Worm (Caenorhabditis elegans) whole organism, young adult: Measurements from ENCODE around the gene M106.8.

Experiments used
- B0035.1 ChIP-seq: sonication (generic microtip); optimal IDR thresholded peaks from 2 replicates; lab custom pipeline; 2016; ENCODE audit warnings: missing genetic modification characterization, mild to moderate bottlenecking, missing compliant biosample characterization, missing genotype, missing genetic modification reagents
- B0261.1 ChIP-seq: sonication (generic microtip); optimal IDR thresholded peaks from 2 replicates; lab custom pipeline; 2016; ENCODE audit warnings: mild to moderate bottlenecking, missing genetic modification characterization, moderate library complexity, missing compliant biosample characterization
- C17E4.6 ChIP-seq: fragments of 200-800 bp; sonication (Bioruptor generic); IDR thresholded peaks from 2 replicates; pipeline ENCODE4 v1.3.6; 2022; ENCODE audit warnings: missing genetic modification reagents, missing genetic modification characterization, missing compliant biosample characterization
- F37B4.10 ChIP-seq: fragments of 200-800 bp; sonication (Bioruptor generic); IDR thresholded peaks from 2 replicates; pipeline ENCODE4 v1.3.6; 2022; ENCODE audit warnings: missing genetic modification characterization, missing compliant biosample characterization
- F39B2.1 ChIP-seq: fragments of 200-800 bp; sonication (Bioruptor generic); IDR thresholded peaks from 2 replicates; pipeline ENCODE4 v1.3.6; 2022; ENCODE audit warnings: missing genetic modification reagents, missing genetic modification characterization, missing compliant biosample characterization
- F49E8.2 ChIP-seq: sonication (generic microtip); optimal IDR thresholded peaks from 3 replicates; lab custom pipeline; 2017; ENCODE audit warnings: missing genetic modification characterization, mild to moderate bottlenecking, missing compliant biosample characterization, antibody characterized with exemption, moderate library complexity; ENCODE audit not compliant: insufficient read depth
- F52B5.7 ChIP-seq: sonication (generic microtip); optimal IDR thresholded peaks from 2 replicates; lab custom pipeline; 2016; ENCODE audit warnings: mild to moderate bottlenecking, missing genetic modification characterization, missing compliant biosample characterization
- F55B11.4 ChIP-seq: sonication (generic microtip); optimal IDR thresholded peaks from 2 replicates; lab custom pipeline; 2016; ENCODE audit warnings: missing compliant biosample characterization, missing genetic modification characterization, borderline replicate concordance; ENCODE audit not compliant: insufficient read depth
- F57A8.1 ChIP-seq: fragments of 200-800 bp; sonication (Bioruptor generic); optimal IDR thresholded peaks from 2 replicates; lab custom pipeline; 2018; ENCODE audit warnings: mild to moderate bottlenecking, missing genetic modification characterization, moderate library complexity, missing compliant biosample characterization
- K11D2.4 ChIP-seq: fragments of 200-800 bp; sonication (Bioruptor generic); IDR thresholded peaks from 2 replicates; pipeline ENCODE4 v1.3.6; 2022; ENCODE audit warnings: missing genetic modification reagents, missing genetic modification characterization, missing compliant biosample characterization
- T07F8.4 ChIP-seq: sonication (generic microtip); optimal IDR thresholded peaks from 2 replicates; lab custom pipeline; 2016; ENCODE audit warnings: mild to moderate bottlenecking, missing genetic modification characterization, moderate library complexity, missing compliant biosample characterization
- T26A5.8 ChIP-seq: sonication (generic microtip); optimal IDR thresholded peaks from 2 replicates; lab custom pipeline; 2016; ENCODE audit warnings: missing genetic modification characterization, missing compliant biosample characterization
- Y56A3A.18 ChIP-seq: fragments of 200-800 bp; sonication (Bioruptor generic); IDR thresholded peaks from 2 replicates; pipeline ENCODE4 v1.3.6; 2022; ENCODE audit warnings: missing genetic modification reagents, missing genetic modification characterization, missing compliant biosample characterization
- Y79H2A.3 ChIP-seq: fragments of 200-800 bp; sonication (Bioruptor generic); conservative IDR thresholded peaks from 2 replicates; pipeline ENCODE4 v1.3.6; 2022; ENCODE audit warnings: missing genetic modification reagents, missing genetic modification characterization, missing compliant biosample characterization
- Y95B8A.8 ChIP-seq: fragments of 200-800 bp; sonication (Bioruptor generic); IDR thresholded peaks from 2 replicates; pipeline ENCODE4 v1.3.6; 2022; ENCODE audit warnings: missing genetic modification reagents, missing genetic modification characterization, missing compliant biosample characterization
- akir-1 ChIP-seq: fragments of 200-800 bp; sonication (Bioruptor generic); optimal IDR thresholded peaks from 2 replicates; lab custom pipeline; 2018; ENCODE audit warnings: mild to moderate bottlenecking, missing genetic modification characterization, moderate library complexity, missing compliant biosample characterization
- atf-7 ChIP-seq: sonication (generic microtip); optimal IDR thresholded peaks from 2 replicates; lab custom pipeline; 2017; ENCODE audit warnings: mild to moderate bottlenecking, missing genetic modification characterization, missing compliant biosample characterization
- athp-1 ChIP-seq: sonication (generic microtip); optimal IDR thresholded peaks from 2 replicates; lab custom pipeline; 2017; ENCODE audit warnings: mild to moderate bottlenecking, missing genetic modification characterization, missing compliant biosample characterization
- attf-5 ChIP-seq: fragments of 200-800 bp; sonication (Bioruptor generic); optimal IDR thresholded peaks from 2 replicates; lab custom pipeline; 2018; ENCODE audit warnings: mild to moderate bottlenecking, missing genetic modification characterization, missing compliant biosample characterization
- bed-1 ChIP-seq: fragments of 200-800 bp; sonication (Bioruptor generic); IDR thresholded peaks from 2 replicates; pipeline ENCODE4 v1.3.6; 2022; ENCODE audit warnings: missing genetic modification reagents, missing genetic modification characterization, missing compliant biosample characterization
- ccch-3 ChIP-seq: fragments of 200-800 bp; sonication (Bioruptor generic); optimal IDR thresholded peaks from 2 replicates; lab custom pipeline; 2018; ENCODE audit warnings: mild to moderate bottlenecking, missing genetic modification characterization, missing compliant biosample characterization
- dox-1 ChIP-seq: fragments of 200-800 bp; sonication (Bioruptor generic); IDR thresholded peaks from 2 replicates; pipeline ENCODE4 v1.3.6; 2022; ENCODE audit warnings: missing genetic modification reagents, missing genetic modification characterization, missing compliant biosample characterization
- dpff-1 ChIP-seq: sonication (generic microtip); optimal IDR thresholded peaks from 2 replicates; lab custom pipeline; 2017; ENCODE audit warnings: mild to moderate bottlenecking, missing genetic modification characterization, missing compliant biosample characterization
- efl-1 ChIP-seq: fragments of 150-350 bp; optimal IDR thresholded peaks from 2 replicates; lab custom pipeline; 2014; ENCODE audit warnings: missing biosample characterization, missing genetic modification reagents, missing genetic modification characterization
- egrh-3 ChIP-seq: fragments of 200-800 bp; sonication (Bioruptor generic); IDR thresholded peaks from 2 replicates; pipeline ENCODE4 v1.3.6; 2022; ENCODE audit warnings: missing genetic modification reagents, missing genetic modification characterization, missing compliant biosample characterization
- him-1 ChIP-seq: sonication (generic microtip); optimal IDR thresholded peaks from 2 replicates; lab custom pipeline; 2016; ENCODE audit warnings: missing genotype, missing genetic modification reagents, missing genetic modification characterization, missing compliant biosample characterization
- hlh-12 ChIP-seq: sonication (generic microtip); optimal IDR thresholded peaks from 2 replicates; lab custom pipeline; 2016; ENCODE audit warnings: missing genetic modification characterization, missing compliant biosample characterization
- hmg-1.2 ChIP-seq: fragments of 200-800 bp; sonication (Bioruptor generic); IDR thresholded peaks from 2 replicates; pipeline ENCODE4 v1.3.6; 2022; ENCODE audit warnings: missing genetic modification reagents, missing genetic modification characterization, missing compliant biosample characterization
- hmg-20 ChIP-seq: fragments of 200-800 bp; sonication (Bioruptor generic); IDR thresholded peaks from 2 replicates; pipeline ENCODE4 v1.3.6; 2022; ENCODE audit warnings: missing genetic modification reagents, missing genetic modification characterization, missing compliant biosample characterization
- hrde-1 ChIP-seq: sonication (generic microtip); optimal IDR thresholded peaks from 2 replicates; lab custom pipeline; 2016; ENCODE audit warnings: missing genetic modification characterization, mild to moderate bottlenecking, missing compliant biosample characterization, moderate library complexity, missing genotype, missing genetic modification reagents, borderline replicate concordance
- let-607 ChIP-seq, 2 experiments: fragments of 200-800 bp in 1 of 2; sonication (Bioruptor generic) in 1 of 2; sonication (generic microtip) in 1 of 2; optimal IDR thresholded peaks; 2 replicates each; lab custom pipeline; 2016 to 2018; ENCODE audit warnings: mild to moderate bottlenecking in 2 of 2, missing compliant biosample characterization in 2 of 2, missing genetic modification characterization in 2 of 2, moderate library complexity in 2 of 2, missing genotype in 1 of 2
- lin-54 ChIP-seq: fragments of 200-800 bp; sonication (Bioruptor generic); optimal IDR thresholded peaks from 2 replicates; lab custom pipeline; 2018; ENCODE audit warnings: mild to moderate bottlenecking, missing genetic modification characterization, missing compliant biosample characterization
- madf-6 ChIP-seq: fragments of 200-800 bp; sonication (Bioruptor generic); IDR thresholded peaks from 2 replicates; pipeline ENCODE4 v1.3.6; 2022; ENCODE audit warnings: missing genetic modification reagents, missing genetic modification characterization, missing compliant biosample characterization
- mes-4 ChIP-seq: sonication (generic microtip); optimal IDR thresholded peaks from 2 replicates; lab custom pipeline; 2016; ENCODE audit warnings: missing genotype, missing genetic modification characterization, missing compliant biosample characterization
- nfya-1 ChIP-seq: sonication (generic microtip); optimal IDR thresholded peaks from 2 replicates; lab custom pipeline; 2017; ENCODE audit warnings: antibody characterized with exemption, missing compliant biosample characterization, missing genetic modification characterization, borderline replicate concordance; ENCODE audit not compliant: insufficient read depth
- nfyb-1 ChIP-seq: fragments of 200-800 bp; sonication (Bioruptor generic); IDR thresholded peaks from 2 replicates; pipeline ENCODE4 v1.3.6; 2022; ENCODE audit warnings: missing genetic modification reagents, missing genetic modification characterization, missing compliant biosample characterization
- nhr-120 ChIP-seq: fragments of 200-800 bp; sonication (Bioruptor generic); IDR thresholded peaks from 2 replicates; pipeline ENCODE4 v1.3.6; 2022; ENCODE audit warnings: missing genetic modification characterization, missing compliant biosample characterization
- nhr-179 ChIP-seq: sonication (generic microtip); optimal IDR thresholded peaks from 2 replicates; lab custom pipeline; 2016; ENCODE audit warnings: mild to moderate bottlenecking, missing genetic modification characterization, missing compliant biosample characterization
- nhr-27 ChIP-seq: fragments of 200-800 bp; sonication (Bioruptor generic); optimal IDR thresholded peaks from 2 replicates; lab custom pipeline; 2018; ENCODE audit warnings: mild to moderate bottlenecking, missing genetic modification characterization, moderate library complexity, missing compliant biosample characterization
- pbrm-1 ChIP-seq: fragments of 200-800 bp; sonication (Bioruptor generic); IDR thresholded peaks from 2 replicates; pipeline ENCODE4 v1.3.6; 2022; ENCODE audit warnings: missing genetic modification reagents, missing genetic modification characterization, missing compliant biosample characterization
- sdz-38 ChIP-seq: sonication (generic microtip); optimal IDR thresholded peaks from 2 replicates; lab custom pipeline; 2016; ENCODE audit warnings: missing genotype, missing genetic modification characterization, missing compliant biosample characterization
- sea-2 ChIP-seq: fragments of 200-800 bp; sonication (Bioruptor generic); IDR thresholded peaks from 2 replicates; pipeline ENCODE4 v1.3.6; 2022; ENCODE audit warnings: missing genetic modification characterization, missing compliant biosample characterization
- snpc-1.3 ChIP-seq: sonication (generic microtip); optimal IDR thresholded peaks from 2 replicates; lab custom pipeline; 2017; ENCODE audit warnings: missing genetic modification characterization, mild to moderate bottlenecking, missing compliant biosample characterization, antibody characterized with exemption, moderate library complexity, missing genotype, missing genetic modification reagents; ENCODE audit not compliant: insufficient read depth
- somi-1 ChIP-seq: fragments of 200-800 bp; sonication (Bioruptor generic); optimal IDR thresholded peaks from 2 replicates; lab custom pipeline; 2018; ENCODE audit warnings: mild to moderate bottlenecking, missing genetic modification characterization, missing compliant biosample characterization
- unc-130 ChIP-seq: sonication (generic microtip); optimal IDR thresholded peaks from 2 replicates; lab custom pipeline; 2016; ENCODE audit warnings: missing genetic modification reagents, missing genetic modification characterization, missing compliant biosample characterization
- zim-3 ChIP-seq: sonication (generic microtip); optimal IDR thresholded peaks from 2 replicates; lab custom pipeline; 2017; ENCODE audit warnings: mild to moderate bottlenecking, missing genetic modification characterization, moderate library complexity, missing compliant biosample characterization
- ztf-22 ChIP-seq: fragments of 200-800 bp; sonication (Bioruptor generic); optimal IDR thresholded peaks from 2 replicates; lab custom pipeline; 2018; ENCODE audit warnings: mild to moderate bottlenecking, missing genetic modification characterization, moderate library complexity, missing compliant biosample characterization
- ztf-26 ChIP-seq: sonication (generic microtip); optimal IDR thresholded peaks from 2 replicates; lab custom pipeline; 2017; ENCODE audit warnings: missing genetic modification characterization, missing compliant biosample characterization

Gene M106.8

DNA sequence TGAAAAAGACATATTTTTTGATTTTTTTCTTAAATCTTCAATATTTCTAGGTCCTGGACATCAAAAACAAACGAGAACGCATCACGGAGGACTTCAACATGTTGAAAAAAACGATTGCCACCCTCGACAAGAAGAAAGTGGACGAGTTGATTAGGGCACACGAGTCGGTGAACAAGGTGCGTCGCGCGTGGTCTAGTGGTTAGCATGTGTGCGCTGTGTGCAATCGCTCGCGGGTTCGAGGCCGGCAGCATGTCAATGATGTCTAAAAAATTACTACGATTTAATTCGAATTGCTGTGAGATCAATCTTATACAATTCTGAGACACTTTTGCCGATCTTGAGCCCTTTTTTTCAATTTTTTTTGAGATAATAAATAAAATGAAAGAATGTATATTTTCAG, 3.4 kb downstream of the M106.8 start (continued):
- TF ChIP-seq akir-1 = peak; percentile 65
- peak; percentile 63 for TF ChIP-seq somi-1
- peak; percentile 79 for TF ChIP-seq ztf-26 (tag; lab: Kevin White, UChicago)
- TF ChIP-seq zim-3 (tag; lab: Kevin White, UChicago) = peak; percentile 90
- peak; percentile 94 for TF ChIP-seq B0261.1 (tag; lab: Kevin White, UChicago)
- no peak for TF ChIP-seq F39B2.1 (GFP tag; lab: Robert Waterston, UW)
- TF ChIP-seq hmg-20 (GFP tag; lab: Robert Waterston, UW) = peak; percentile 70; the same call in 1 of the 2 replicates
- no peak for TF ChIP-seq sdz-38
- TF ChIP-seq F57A8.1 (GFP tag; lab: Kevin White, UChicago) = peak; percentile 69
- peak; percentile 86 for TF ChIP-seq snpc-1.3 (tag; lab: Kevin White, UChicago)
- TF ChIP-seq Y95B8A.8 (GFP tag; lab: Robert Waterston, UW) = peak; percentile 78; the same call in 1 of the 2 replicates
- peak; percentile 34 for TF ChIP-seq F49E8.2
- TF ChIP-seq ztf-22 = no peak
- peak; percentile 88 for TF ChIP-seq dox-1
- TF ChIP-seq nhr-120 (GFP tag; lab: Robert Waterston, UW) = peak; percentile 71; the same call in 1 of the 2 replicates
- peak; percentile 81 for TF ChIP-seq lin-54 (GFP tag; lab: Kevin White, UChicago)
- peak; percentile 76 for TF ChIP-seq C17E4.6
- peak; percentile 82 for TF ChIP-seq mes-4 (tag; lab: Kevin White, UChicago)
- no peak for TF ChIP-seq nfya-1 (tag; lab: Kevin White, UChicago)
- 0 out of 2 replicates have a peak, but pooled peaks have one; percentile 29 for TF ChIP-seq Y79H2A.3 (GFP tag; lab: Robert Waterston, UW)
- TF ChIP-seq hrde-1 (tag; lab: Kevin White, UChicago) = peak; percentile 81
- TF ChIP-seq efl-1 (GFP tag; lab: Kevin White, UChicago) = peak; percentile 30
- TF ChIP-seq pbrm-1 (GFP tag; lab: Robert Waterston, UW) = peak; percentile 49; the same call in 1 of the 2 replicates
- peak; percentile 75 for TF ChIP-seq T07F8.4 (tag; lab: Kevin White, UChicago)
- no peak for TF ChIP-seq ccch-3 (GFP tag; lab: Kevin White, UChicago)
- TF ChIP-seq F37B4.10 = no peak
- TF ChIP-seq sea-2 (GFP tag; lab: Robert Waterston, UW) = no peak
- 0 out of 2 replicates have a peak, but pooled peaks have one; percentile 61 for TF ChIP-seq Y56A3A.18 (GFP tag; lab: Robert Waterston, UW)
- no peak for TF ChIP-seq F55B11.4 (tag; lab: Kevin White, UChicago)
- peak; percentile 64; the same call in 1 of the 2 replicates for TF ChIP-seq K11D2.4 (GFP tag; lab: Robert Waterston, UW)
- TF ChIP-seq let-607 (tag; optimal IDR thresholded peaks at IDR 0.05; lab: Kevin White, UChicago) = peak; percentile 13 to 61
- peak; percentile 57 for TF ChIP-seq T26A5.8 (tag; lab: Kevin White, UChicago)
- peak; percentile 92 for TF ChIP-seq athp-1 (tag; lab: Kevin White, UChicago)
- TF ChIP-seq nfyb-1 (GFP tag; lab: Robert Waterston, UW) = peak; percentile 91
- TF ChIP-seq B0035.1 = peak; percentile 48
- TF ChIP-seq nhr-179 = no peak
- no peak for TF ChIP-seq bed-1 (GFP tag; lab: Robert Waterston, UW)
- peak; percentile 10 for TF ChIP-seq unc-130 (GFP tag; lab: Kevin White, UChicago)
- no peak for TF ChIP-seq nhr-27
- peak; percentile 82 for TF ChIP-seq atf-7 (tag; lab: Kevin White, UChicago)
- TF ChIP-seq hlh-12 = peak; percentile 23
- peak; percentile 80 for TF ChIP-seq F52B5.7 (tag; lab: Kevin White, UChicago)
- TF ChIP-seq egrh-3 (GFP tag; lab: Robert Waterston, UW) = no peak
- TF ChIP-seq madf-6 (GFP tag; lab: Robert Waterston, UW) = peak; percentile 64
- TF ChIP-seq hmg-1.2 (GFP tag; lab: Robert Waterston, UW) = peak; percentile 76
- TF ChIP-seq him-1 (tag; lab: Kevin White, UChicago) = peak; percentile 91
- peak; percentile 82 for TF ChIP-seq attf-5
- TF ChIP-seq dpff-1 (tag; lab: Kevin White, UChicago) = no peak
